Fruit fly (Drosophila melanogaster): ENCODE data around the gene Cp110.

dm6 chrX:22502225-22502624 is 20.3 kb downstream of the Cp110 start:
- TF ChIP-seq pad (GFP tag; optimal IDR thresholded peaks at IDR 0.05) (no peak), CG11617 (GFP tag; optimal IDR thresholded peaks at IDR 0.05) (no peak), tj (GFP tag; optimal IDR thresholded peaks at IDR 0.05) (no peak), CG14711 (tag; optimal IDR thresholded peaks at IDR 0.05) (no peak), ovo (GFP tag; optimal IDR thresholded peaks at IDR 0.05) (no peak), bab1 (GFP tag; optimal IDR thresholded peaks at IDR 0.05) (no peak), CG12768 (GFP tag; optimal IDR thresholded peaks at IDR 0.05) (no peak), kay (GFP tag; ENCODE audit: borderline replicate concordance) (no peak), Clk (GFP tag; optimal IDR thresholded peaks at IDR 0.05) (no peak), Hr96 (GFP tag; optimal IDR thresholded peaks at IDR 0.05) (no peak), CG33017 (tag; optimal IDR thresholded peaks at IDR 0.05) (no peak)
